Fruit fly (Drosophila melanogaster) whole organism, pupa: ENCODE results near the gene ru.

Experiments used
- CG15710 ChIP-seq: fragments of 200-800 bp; sonication (Bioruptor generic); optimal IDR thresholded peaks from 2 replicates; lab custom pipeline; 2018; ENCODE audit warnings: missing biosample characterization, mild to moderate bottlenecking, missing genetic modification characterization, moderate library complexity
- CG32121 ChIP-seq: fragments of 200-800 bp; sonication (Bioruptor generic); IDR thresholded peaks from 2 replicates; pipeline ENCODE4 v1.3.6; 2022; ENCODE audit warnings: missing biosample characterization, missing genetic modification characterization
- CG9948 ChIP-seq: fragments of 200-800 bp; sonication (Bioruptor generic); optimal IDR thresholded peaks from 2 replicates; lab custom pipeline; 2018; ENCODE audit warnings: missing biosample characterization, mild to moderate bottlenecking, missing genetic modification characterization, moderate library complexity
- D1 ChIP-seq: fragments of 200-800 bp; sonication (Bioruptor generic); optimal IDR thresholded peaks from 2 replicates; lab custom pipeline; 2018; ENCODE audit warnings: missing biosample characterization, mild to moderate bottlenecking, missing genetic modification characterization, moderate library complexity
- EcR ChIP-seq: fragments of 200-800 bp; sonication (Bioruptor generic); optimal IDR thresholded peaks from 3 replicates; lab custom pipeline; 2019; ENCODE audit warnings: missing biosample characterization, missing genetic modification characterization, mild to moderate bottlenecking, moderate library complexity, missing genetic modification reagents
- Ets98B ChIP-seq: fragments of 200-800 bp; sonication (Bioruptor generic); IDR thresholded peaks from 2 replicates; pipeline ENCODE4 v1.3.6; 2022; ENCODE audit warnings: missing biosample characterization, missing genetic modification characterization
- Snoo ChIP-seq: fragments of 200-800 bp; sonication (Bioruptor generic); optimal IDR thresholded peaks from 3 replicates; lab custom pipeline; 2017; ENCODE audit warnings: missing biosample characterization, mild to moderate bottlenecking, missing genetic modification characterization, inconsistent platforms

dm6 chr3L:1322159-1322558 is 48.3 kb upstream of the ru start:
- no peak for TF ChIP-seq CG32121
- TF ChIP-seq Snoo = no peak
- TF ChIP-seq CG9948 (tag; lab: Kevin White, UChicago) = no peak
- TF ChIP-seq D1 (tag; lab: Kevin White, UChicago) = no peak
- no peak for TF ChIP-seq Ets98B (GFP tag; lab: Robert Waterston, UW)
- TF ChIP-seq EcR (GFP tag; lab: Kevin White, UChicago) = no peak
- TF ChIP-seq CG15710 (tag; lab: Kevin White, UChicago) = no peak
